Worm (Caenorhabditis elegans) whole organism, L4 larva: ENCODE data around the gene Y54G2A.44.

ENCODE experiments used
- T20F7.1 ChIP-seq: fragments of 200-800 bp; sonication (Bioruptor generic); optimal IDR thresholded peaks from 2 replicates; lab custom pipeline; 2018; ENCODE audit warnings: mild to moderate bottlenecking, missing genetic modification characterization, missing compliant biosample characterization
- attf-4 ChIP-seq: sonication (generic microtip); optimal IDR thresholded peaks from 3 replicates; lab custom pipeline; 2017; ENCODE audit warnings: missing biosample characterization, missing genetic modification characterization
- dpl-1 ChIP-seq: fragments of 150-350 bp; optimal IDR thresholded peaks from 2 replicates; lab custom pipeline; 2014; ENCODE audit warnings: missing biosample characterization, missing genetic modification reagents, missing genetic modification characterization
- fkh-10 ChIP-seq: fragments of 150-350 bp; optimal IDR thresholded peaks from 2 replicates; lab custom pipeline; 2014; ENCODE audit warnings: missing biosample characterization, missing genetic modification reagents, missing genetic modification characterization
- lsy-2 ChIP-seq, 2 experiments: fragments of 150-350 bp in 1 of 2; sonication (generic microtip) in 1 of 2; optimal IDR thresholded peaks; 2 replicates each; lab custom pipeline; 2014 to 2017; ENCODE audit warnings: missing biosample characterization in 2 of 2, missing genetic modification characterization in 2 of 2
- nhr-111 ChIP-seq: fragments of 200-800 bp; sonication (Bioruptor generic); optimal IDR thresholded peaks from 2 replicates; lab custom pipeline; 2018; ENCODE audit warnings: mild to moderate bottlenecking, missing genetic modification characterization, missing compliant biosample characterization
- nhr-41 ChIP-seq: fragments of 200-800 bp; sonication (Bioruptor generic); IDR thresholded peaks from 2 replicates; pipeline ENCODE4 v1.3.6; 2022; ENCODE audit warnings: missing genetic modification reagents, missing genetic modification characterization, missing compliant biosample characterization
- nhr-6 ChIP-seq: fragments of 150-350 bp; optimal IDR thresholded peaks from 2 replicates; lab custom pipeline; 2014; ENCODE audit warnings: missing biosample characterization, missing genetic modification characterization
- skn-1 ChIP-seq: fragments of 150-350 bp; optimal IDR thresholded peaks from 2 replicates; lab custom pipeline; 2014; ENCODE audit warnings: missing biosample characterization, missing genetic modification characterization
- unc-62 ChIP-seq, 3 experiments: fragments of 150-350 bp in 1 of 3; sonication (generic microtip); optimal IDR thresholded peaks in 2 of 3; peaks in 1 of 3; 1 replicate in 1 of 3; 2 replicates in 2 of 3; lab custom pipeline; 2014 to 2017; ENCODE audit warnings: missing biosample characterization in 3 of 3, missing genetic modification characterization in 3 of 3, missing genetic modification reagents in 3 of 3, missing genotype in 1 of 3

DNA sequence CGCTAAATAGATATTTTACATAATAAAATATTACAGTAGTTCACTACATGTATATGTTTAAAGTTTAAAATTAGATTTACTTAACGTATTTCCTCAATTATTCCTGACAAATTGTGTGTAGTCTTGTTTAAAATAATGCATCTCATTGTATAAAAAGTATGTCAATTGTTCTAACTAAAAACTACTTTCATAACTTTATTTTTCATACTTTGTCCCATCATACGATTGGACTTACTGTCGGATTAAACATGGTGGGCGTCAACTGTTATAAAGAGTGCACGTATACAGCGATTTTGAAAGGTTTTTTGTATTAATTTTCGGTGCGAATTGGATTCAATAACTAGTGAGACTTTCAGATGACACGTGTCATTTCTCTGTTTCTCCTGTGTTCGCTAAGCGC is 2.0 kb downstream of the Y54G2A.44 start, which contains the start of gene Y54G2A.32:
- TF ChIP-seq attf-4 (tag; lab: Kevin White, UChicago) (no peak), fkh-10 (GFP tag; lab: Kevin White, UChicago) (no peak), dpl-1 (GFP tag; lab: Kevin White, UChicago) (no peak), unc-62 (GFP tag; optimal IDR thresholded peaks at IDR 0.05 in 1 of 2; lab: Kevin White, UChicago) (no peak), unc-62 (tag; optimal IDR thresholded peaks at IDR 0.05; lab: Kevin White, UChicago) (no peak), nhr-6 (no peak), T20F7.1 (no peak), lsy-2 (tag; optimal IDR thresholded peaks at IDR 0.05; lab: Kevin White, UChicago) (no peak), nhr-111 (no peak), skn-1 (no peak), nhr-41 (GFP tag; lab: Robert Waterston, UW) (no peak)
